Worm (Caenorhabditis elegans) whole organism, late embryonic: ENCODE measurements around the gene C43D7.4.

ENCODE experiments used
- ama-1 ChIP-seq: fragments of 150-350 bp; optimal IDR thresholded peaks from 2 replicates; lab custom pipeline; 2014
- ceh-9 ChIP-seq: sonication (generic microtip); optimal IDR thresholded peaks from 2 replicates; lab custom pipeline; 2016; ENCODE audit warnings: mild to moderate bottlenecking, missing genetic modification characterization, inconsistent platforms, missing compliant biosample characterization
- dmd-4 ChIP-seq: sonication (generic microtip); optimal IDR thresholded peaks from 2 replicates; lab custom pipeline; 2016; ENCODE audit warnings: borderline replicate concordance, missing genetic modification characterization, missing compliant biosample characterization
- elt-2 ChIP-seq: sonication (generic microtip); optimal IDR thresholded peaks from 2 replicates; lab custom pipeline; 2016; ENCODE audit warnings: missing genetic modification reagents, missing genetic modification characterization, missing compliant biosample characterization
- hlh-13 ChIP-seq: fragments of 200-800 bp; sonication (Bioruptor generic); optimal IDR thresholded peaks from 2 replicates; lab custom pipeline; 2018; ENCODE audit warnings: mild to moderate bottlenecking, missing genetic modification characterization, missing compliant biosample characterization
- hlh-30 ChIP-seq: sonication (generic microtip); optimal IDR thresholded peaks from 2 replicates; lab custom pipeline; 2017; ENCODE audit warnings: antibody characterized with exemption, missing genetic modification characterization, missing compliant biosample characterization; ENCODE audit not compliant: insufficient read depth
- lim-6 ChIP-seq: sonication (generic microtip); optimal IDR thresholded peaks from 2 replicates; lab custom pipeline; 2016; ENCODE audit warnings: missing genetic modification characterization, missing compliant biosample characterization
- pag-3 ChIP-seq: sonication (generic microtip); optimal IDR thresholded peaks from 2 replicates; lab custom pipeline; 2016; ENCODE audit warnings: missing compliant biosample characterization, missing genetic modification characterization, borderline replicate concordance
- pha-4 ChIP-seq: fragments of 150-350 bp; optimal IDR thresholded peaks from 2 replicates; lab custom pipeline; 2018; ENCODE audit warnings: missing biosample characterization, missing genetic modification reagents, missing genetic modification characterization
- pqm-1 ChIP-seq: sonication (generic microtip); optimal IDR thresholded peaks from 2 replicates; lab custom pipeline; 2016; ENCODE audit warnings: missing genetic modification characterization, missing compliant biosample characterization
- zip-5 ChIP-seq: sonication (generic microtip); optimal IDR thresholded peaks from 2 replicates; lab custom pipeline; 2016; ENCODE audit warnings: missing genetic modification characterization, missing compliant biosample characterization

ce11 chrV:19371777-19372176 is 49.5 kb upstream of the C43D7.4 start:
- TF ChIP-seq dmd-4: no peak
- no peak for TF ChIP-seq lim-6 (tag; lab: Kevin White, UChicago)
- no peak for TF ChIP-seq ama-1 (lab: Kevin White, UChicago)
- TF ChIP-seq elt-2 (tag; lab: Kevin White, UChicago): no peak
- TF ChIP-seq zip-5: no peak
- no peak for TF ChIP-seq pha-4
- no peak for TF ChIP-seq hlh-13 (GFP tag; lab: Kevin White, UChicago)
- TF ChIP-seq pag-3 (tag; lab: Kevin White, UChicago): peak; percentile 54
- TF ChIP-seq ceh-9 (tag; lab: Kevin White, UChicago): no peak
- no peak for TF ChIP-seq hlh-30 (tag; lab: Kevin White, UChicago)
- no peak for TF ChIP-seq pqm-1 (tag; lab: Kevin White, UChicago)
